Worm (Caenorhabditis elegans) whole organism, L4 larva: ENCODE results near the gene ugt-60.
A peak's percentile ranks its signal among the peaks of the same experiment; 100 is the strongest.

Experiments
- D1046.2 ChIP-seq: fragments of 200-800 bp; sonication (Bioruptor generic); IDR thresholded peaks from 2 replicates; pipeline ENCODE4 v1.3.6; 2022; ENCODE audit warnings: missing genetic modification characterization, missing compliant biosample characterization
- F10B5.3 ChIP-seq: sonication (generic microtip); optimal IDR thresholded peaks from 2 replicates; lab custom pipeline; 2016; ENCODE audit warnings: mild to moderate bottlenecking, missing genetic modification characterization, missing compliant biosample characterization
- F26F4.8 ChIP-seq: fragments of 200-800 bp; sonication (Bioruptor generic); conservative IDR thresholded peaks from 2 replicates; pipeline ENCODE4 v1.3.6; 2022; ENCODE audit warnings: missing genetic modification characterization, missing compliant biosample characterization
- F44E2.7 ChIP-seq: fragments of 200-800 bp; sonication (Bioruptor generic); IDR thresholded peaks from 2 replicates; pipeline ENCODE4 v2.1.2; 2022; ENCODE audit warnings: missing genetic modification characterization, missing compliant biosample characterization
- T20F7.1 ChIP-seq: fragments of 200-800 bp; sonication (Bioruptor generic); optimal IDR thresholded peaks from 2 replicates; lab custom pipeline; 2018; ENCODE audit warnings: mild to moderate bottlenecking, missing genetic modification characterization, missing compliant biosample characterization
- Y75B8A.6 ChIP-seq: fragments of 200-800 bp; sonication (Bioruptor generic); IDR thresholded peaks from 2 replicates; pipeline ENCODE4 v1.3.6; 2022; ENCODE audit warnings: missing genetic modification reagents, missing genetic modification characterization, missing compliant biosample characterization
- ZK337.2 ChIP-seq: fragments of 200-800 bp; sonication (Bioruptor generic); IDR thresholded peaks from 2 replicates; pipeline ENCODE4 v1.3.6; 2022; ENCODE audit warnings: missing genetic modification reagents, missing genetic modification characterization, missing compliant biosample characterization
- aha-1 ChIP-seq: fragments of 150-350 bp; peaks from one replicate; lab custom pipeline; 2014; ENCODE audit warnings: missing biosample characterization, missing genetic modification characterization
- aly-2 ChIP-seq: sonication (generic microtip); optimal IDR thresholded peaks from 2 replicates; lab custom pipeline; 2018; ENCODE audit warnings: missing biosample characterization, missing genetic modification characterization
- attf-4 ChIP-seq: sonication (generic microtip); optimal IDR thresholded peaks from 3 replicates; lab custom pipeline; 2017; ENCODE audit warnings: missing biosample characterization, missing genetic modification characterization
- ceh-20 ChIP-seq: fragments of 200-800 bp; sonication (Bioruptor generic); IDR thresholded peaks from 2 replicates; pipeline ENCODE4 v1.3.6; 2022; ENCODE audit warnings: missing genetic modification reagents, missing genetic modification characterization, missing compliant biosample characterization
- ctbp-1 ChIP-seq: fragments of 200-800 bp; sonication (Bioruptor generic); IDR thresholded peaks from 2 replicates; pipeline ENCODE4 v1.3.6; 2022; ENCODE audit warnings: missing genetic modification reagents, missing genetic modification characterization, missing compliant biosample characterization
- daf-16 ChIP-seq, 3 experiments: sonication (generic microtip); optimal IDR thresholded peaks; 2 replicates each; lab custom pipeline; 2016 to 2017; ENCODE audit warnings: missing genetic modification characterization in 3 of 3, missing genetic modification reagents in 3 of 3, mild to moderate bottlenecking in 2 of 3, missing compliant biosample characterization in 2 of 3, missing biosample characterization in 1 of 3, moderate library complexity in 1 of 3
- dmd-8 ChIP-seq: fragments of 200-800 bp; sonication (Bioruptor generic); IDR thresholded peaks from 2 replicates; pipeline ENCODE4 v1.3.6; 2022; ENCODE audit warnings: missing genetic modification characterization, missing compliant biosample characterization
- dmd-9 ChIP-seq: fragments of 200-800 bp; sonication (Bioruptor generic); IDR thresholded peaks from 2 replicates; pipeline ENCODE4 v1.3.6; 2022; ENCODE audit warnings: missing genetic modification reagents, missing genetic modification characterization, missing compliant biosample characterization
- duxl-1 ChIP-seq: sonication (generic microtip); optimal IDR thresholded peaks from 2 replicates; lab custom pipeline; 2016; ENCODE audit warnings: mild to moderate bottlenecking, missing genetic modification characterization, moderate library complexity, missing compliant biosample characterization; ENCODE audit not compliant: poor library complexity
- egl-27 ChIP-seq: sonication (generic microtip); optimal IDR thresholded peaks from 3 replicates; lab custom pipeline; 2017; ENCODE audit warnings: missing biosample characterization, missing genetic modification reagents, missing genetic modification characterization
- fkh-10 ChIP-seq: fragments of 150-350 bp; optimal IDR thresholded peaks from 2 replicates; lab custom pipeline; 2014; ENCODE audit warnings: missing biosample characterization, missing genetic modification reagents, missing genetic modification characterization
- hif-1 ChIP-seq, 2 experiments: sonication (generic microtip); optimal IDR thresholded peaks; 2 replicates each; lab custom pipeline; 2016 to 2017; ENCODE audit warnings: missing compliant biosample characterization in 2 of 2, missing genetic modification characterization in 2 of 2, missing genetic modification reagents in 2 of 2, missing genotype in 2 of 2, mild to moderate bottlenecking in 1 of 2
- hlh-11 ChIP-seq: fragments of 200-800 bp; sonication (Bioruptor generic); optimal IDR thresholded peaks from 2 replicates; lab custom pipeline; 2018; ENCODE audit warnings: mild to moderate bottlenecking, missing genetic modification characterization, missing compliant biosample characterization
- hlh-30 ChIP-seq: sonication (generic microtip); optimal IDR thresholded peaks from 2 replicates; lab custom pipeline; 2017; ENCODE audit warnings: antibody characterized with exemption, mild to moderate bottlenecking, missing genetic modification characterization, missing compliant biosample characterization; ENCODE audit not compliant: insufficient read depth
- hmg-1.1 ChIP-seq: fragments of 200-800 bp; sonication (Bioruptor generic); IDR thresholded peaks from 2 replicates; pipeline ENCODE4 v1.3.6; 2022; ENCODE audit warnings: missing genetic modification reagents, missing genetic modification characterization, missing compliant biosample characterization
- lin-13 ChIP-seq: fragments of 150-350 bp; optimal IDR thresholded peaks from 2 replicates; lab custom pipeline; 2014; ENCODE audit warnings: missing biosample characterization, missing genetic modification reagents, missing genetic modification characterization
- lin-39 ChIP-seq: fragments of 150-350 bp; optimal IDR thresholded peaks from 2 replicates; lab custom pipeline; 2014; ENCODE audit warnings: missing biosample characterization, missing genetic modification reagents, missing genetic modification characterization
- lsy-2 ChIP-seq, 2 experiments: fragments of 150-350 bp in 1 of 2; sonication (generic microtip) in 1 of 2; optimal IDR thresholded peaks; 2 replicates each; lab custom pipeline; 2014 to 2017; ENCODE audit warnings: missing biosample characterization in 2 of 2, missing genetic modification characterization in 2 of 2
- madf-5 ChIP-seq, 2 experiments: fragments of 200-800 bp; sonication (Bioruptor generic); IDR thresholded peaks; 2 replicates each; pipeline ENCODE4 v1.3.6; 2022; ENCODE audit warnings: missing compliant biosample characterization in 2 of 2, missing genetic modification characterization in 2 of 2
- madf-9 ChIP-seq: fragments of 200-800 bp; sonication (Bioruptor generic); conservative IDR thresholded peaks from 2 replicates; pipeline ENCODE4 v1.3.6; 2022; ENCODE audit warnings: missing genetic modification reagents, missing genetic modification characterization, missing compliant biosample characterization
- mdl-1 ChIP-seq, 2 experiments: fragments of 150-350 bp in 1 of 2; sonication (generic microtip) in 1 of 2; optimal IDR thresholded peaks; 2 replicates each; lab custom pipeline; 2014 to 2017; ENCODE audit warnings: missing biosample characterization in 2 of 2, missing genetic modification characterization in 2 of 2
- nhr-102 ChIP-seq: sonication (generic microtip); optimal IDR thresholded peaks from 2 replicates; lab custom pipeline; 2016; ENCODE audit warnings: mild to moderate bottlenecking, missing genetic modification characterization, moderate library complexity, missing compliant biosample characterization
- nhr-11 ChIP-seq: fragments of 150-350 bp; optimal IDR thresholded peaks from 2 replicates; lab custom pipeline; 2014; ENCODE audit warnings: missing biosample characterization, missing genetic modification characterization
- nhr-42 ChIP-seq: fragments of 200-800 bp; sonication (Bioruptor generic); IDR thresholded peaks from 2 replicates; pipeline ENCODE4 v1.3.6; 2022; ENCODE audit warnings: missing genetic modification characterization, missing compliant biosample characterization
- php-3 ChIP-seq: fragments of 200-800 bp; sonication (Bioruptor generic); IDR thresholded peaks from 2 replicates; pipeline ENCODE4 v1.3.6; 2022; ENCODE audit warnings: missing genetic modification reagents, missing genetic modification characterization, missing compliant biosample characterization
- rbr-2 ChIP-seq: sonication (generic microtip); optimal IDR thresholded peaks from 2 replicates; lab custom pipeline; 2016; ENCODE audit warnings: missing genotype, missing genetic modification characterization, missing compliant biosample characterization
- snpc-1.2 ChIP-seq: fragments of 200-800 bp; sonication (Bioruptor generic); IDR thresholded peaks from 2 replicates; pipeline ENCODE4 v1.3.6; 2022; ENCODE audit warnings: missing genetic modification reagents, missing genetic modification characterization, missing compliant biosample characterization
- spr-1 ChIP-seq: sonication (generic microtip); optimal IDR thresholded peaks from 2 replicates; lab custom pipeline; 2016; ENCODE audit warnings: mild to moderate bottlenecking, missing genetic modification characterization, missing compliant biosample characterization
- tag-97 ChIP-seq: fragments of 200-800 bp; sonication (Bioruptor generic); IDR thresholded peaks from 2 replicates; pipeline ENCODE4 v1.3.6; 2022; ENCODE audit warnings: missing genetic modification characterization, missing compliant biosample characterization
- tra-1 ChIP-seq: fragments of 200-800 bp; sonication (Bioruptor generic); IDR thresholded peaks from 2 replicates; pipeline ENCODE4 v1.3.6; 2022; ENCODE audit warnings: missing genetic modification reagents, missing genetic modification characterization, missing compliant biosample characterization
- vab-7 ChIP-seq: fragments of 200-800 bp; sonication (Bioruptor generic); IDR thresholded peaks from 2 replicates; pipeline ENCODE4 v1.3.6; 2022; ENCODE audit warnings: missing genetic modification reagents, missing genetic modification characterization, missing compliant biosample characterization
- ztf-11 ChIP-seq: fragments of 150-350 bp; optimal IDR thresholded peaks from 2 replicates; lab custom pipeline; 2014; ENCODE audit warnings: missing biosample characterization, missing genetic modification characterization
- ztf-7 ChIP-seq: fragments of 150-350 bp; optimal IDR thresholded peaks from 2 replicates; lab custom pipeline; 2014; ENCODE audit warnings: missing biosample characterization, missing genetic modification characterization

The ugt-60 gene

ce11 chrIII:9664484-9665221, 14.2 kb downstream of the ugt-60 start (continued):
- TF ChIP-seq T20F7.1 (GFP tag; lab: Kevin White, UChicago) = no peak
- no peak for TF ChIP-seq spr-1 (tag; lab: Kevin White, UChicago)
- TF ChIP-seq aha-1 = peak; percentile 54
- TF ChIP-seq ztf-7 = no peak
- TF ChIP-seq egl-27 = no peak
- peak; percentile 19; the same call in 1 of the 2 replicates for TF ChIP-seq hmg-1.1 (GFP tag; lab: Robert Waterston, UW)
- no peak for TF ChIP-seq tag-97 (GFP tag; lab: Robert Waterston, UW)
- no peak for TF ChIP-seq duxl-1
- TF ChIP-seq nhr-102 (tag; lab: Kevin White, UChicago) = no peak
- TF ChIP-seq ceh-20 (GFP tag; lab: Robert Waterston, UW) = 0 out of 2 replicates have a peak, but pooled peaks have one; percentile 31
- no peak for TF ChIP-seq lin-13 (GFP tag; lab: Kevin White, UChicago)
- no peak for TF ChIP-seq madf-9
- no peak for TF ChIP-seq aly-2 (tag; lab: Kevin White, UChicago)
- peak; percentile 73 for TF ChIP-seq fkh-10 (GFP tag; lab: Kevin White, UChicago)
- TF ChIP-seq ZK337.2 (GFP tag; lab: Robert Waterston, UW) = no peak
- TF ChIP-seq php-3 (GFP tag; lab: Robert Waterston, UW) = no peak
- no peak for TF ChIP-seq Y75B8A.6 (GFP tag; lab: Robert Waterston, UW)

DNA sequence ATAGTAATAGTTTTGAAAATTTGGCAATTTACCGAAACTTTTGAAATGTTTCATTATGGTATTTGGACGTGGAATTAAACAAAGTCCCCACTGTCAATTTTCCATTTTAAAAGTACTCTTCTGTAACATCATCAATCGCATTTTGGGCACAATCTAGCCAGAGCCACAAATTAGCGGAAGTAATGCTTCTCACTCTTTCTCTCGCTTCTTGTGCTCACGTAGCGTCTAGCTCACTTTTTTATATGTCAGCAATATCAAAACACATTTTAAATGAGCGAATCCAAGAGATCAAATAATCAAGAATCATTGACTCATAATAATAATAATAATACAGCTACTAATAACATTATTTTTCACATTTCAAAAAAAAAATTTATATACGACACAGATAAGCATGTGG, 14.9 kb downstream of the ugt-60 start:
- TF ChIP-seq tra-1 (GFP tag; lab: Robert Waterston, UW) (no peak), ztf-11 (tag; lab: Kevin White, UChicago) (no peak), attf-4 (tag; lab: Kevin White, UChicago) (no peak), madf-5 (GFP tag; IDR thresholded peaks at IDR 0.05; lab: Robert Waterston, UW) (no peak), aly-2 (tag; lab: Kevin White, UChicago) (no peak), ctbp-1 (GFP tag; lab: Robert Waterston, UW) (no peak)

- TF ChIP-seq vab-7 (GFP tag; lab: Robert Waterston, UW) (no peak), F10B5.3 (no peak), nhr-11 (tag; lab: Kevin White, UChicago) (no peak), hif-1 (tag; optimal IDR thresholded peaks at IDR 0.05; lab: Kevin White, UChicago) (peak in 1 of 2 experiments; percentile 38), F26F4.8 (GFP tag; lab: Robert Waterston, UW) (no peak), F44E2.7 (no peak), dmd-8 (GFP tag; lab: Robert Waterston, UW) (no peak), daf-16 (GFP tag; optimal IDR thresholded peaks at IDR 0.05; lab: Kevin White, UChicago) (no peak), daf-16 (tag; optimal IDR thresholded peaks at IDR 0.05; lab: Kevin White, UChicago) (no peak), lsy-2 (tag; optimal IDR thresholded peaks at IDR 0.05; lab: Kevin White, UChicago) (peak in 1 of 2 experiments; percentile 32), D1046.2 (0 out of 2 replicates have a peak, but pooled peaks have one; percentile 42), aha-1 (peak; percentile 90), snpc-1.2 (GFP tag; lab: Robert Waterston, UW) (no peak), lin-39 (tag; lab: Kevin White, UChicago) (no peak), mdl-1 (tag; optimal IDR thresholded peaks at IDR 0.05; lab: Kevin White, UChicago) (peak in 1 of 2 experiments; percentile 9), rbr-2 (tag; lab: Kevin White, UChicago) (peak; percentile 12), ztf-7 (no peak), hlh-11 (peak; percentile 28), dmd-9 (GFP tag; lab: Robert Waterston, UW) (no peak), hlh-30 (tag; lab: Kevin White, UChicago) (peak; percentile 73), nhr-42 (GFP tag; lab: Robert Waterston, UW) (no peak)
Observed at ce11 chrIII:9662266-9662959, 16.4 kb downstream of the ugt-60 start.
